Fruit fly (Drosophila melanogaster) whole organism, wandering third instar larva: Measurements from ENCODE around the gene Spn28B.

Source experiments
- Abd-B ChIP-seq: fragments of >200 bp; optimal IDR thresholded peaks from 2 replicates; lab custom pipeline; 2017; ENCODE audit warnings: missing biosample characterization, missing genetic modification characterization
- CG32264 ChIP-seq: fragments of 200-800 bp; sonication (Bioruptor generic); optimal IDR thresholded peaks from 2 replicates; lab custom pipeline; 2016; ENCODE audit warnings: missing biosample characterization, missing genetic modification characterization
- CG9705 ChIP-seq: fragments of 200-800 bp; sonication (Bioruptor generic); optimal IDR thresholded peaks from 2 replicates; lab custom pipeline; 2018; ENCODE audit warnings: missing biosample characterization, mild to moderate bottlenecking, missing genetic modification characterization
- CrebA ChIP-seq: fragments of 200-800 bp; sonication (Bioruptor generic); optimal IDR thresholded peaks from 2 replicates; lab custom pipeline; 2016; ENCODE audit warnings: missing biosample characterization, mild to moderate bottlenecking, missing genetic modification characterization, borderline replicate concordance
- Dfd ChIP-seq: fragments of >200 bp; optimal IDR thresholded peaks from 2 replicates; lab custom pipeline; 2017; ENCODE audit warnings: missing biosample characterization, missing genetic modification characterization
- Dif ChIP-seq: fragments of 200-275, 200-300 bp; sonication (Bioruptor generic); optimal IDR thresholded peaks from 2 replicates; lab custom pipeline; 2018; ENCODE audit warnings: missing biosample characterization, missing genetic modification characterization; ENCODE audit not compliant: partially characterized antibody
- GATAd ChIP-seq: sonication (Bioruptor generic); optimal IDR thresholded peaks from 2 replicates; lab custom pipeline; 2016; ENCODE audit warnings: missing biosample characterization, missing genetic modification characterization
- HLH106 ChIP-seq: fragments of 200-800 bp; optimal IDR thresholded peaks from 3 replicates; lab custom pipeline; 2019; ENCODE audit warnings: missing biosample characterization, mild to moderate bottlenecking, missing genetic modification characterization, moderate library complexity
- Hnf4 ChIP-seq: fragments of 200-800 bp; sonication (Bioruptor generic); optimal IDR thresholded peaks from 2 replicates; lab custom pipeline; 2016; ENCODE audit warnings: missing biosample characterization, mild to moderate bottlenecking, missing genetic modification characterization
- Hr78 ChIP-seq: fragments of >200 bp; optimal IDR thresholded peaks from 2 replicates; lab custom pipeline; 2017; ENCODE audit warnings: missing biosample characterization, missing genetic modification characterization
- Hr83 ChIP-seq: fragments of 200-300 bp; sonication (Bioruptor generic); optimal IDR thresholded peaks from 2 replicates; lab custom pipeline; 2016; ENCODE audit warnings: missing biosample characterization, mild to moderate bottlenecking, missing genetic modification characterization, moderate library complexity; ENCODE audit not compliant: poor library complexity, severe bottlenecking
- Jra ChIP-seq: sonication (Bioruptor generic); optimal IDR thresholded peaks from 2 replicates; lab custom pipeline; 2016; ENCODE audit warnings: missing biosample characterization, missing genetic modification characterization
- Mio ChIP-seq: sonication (Bioruptor generic); optimal IDR thresholded peaks from 2 replicates; lab custom pipeline; 2016; ENCODE audit warnings: missing biosample characterization, missing genetic modification characterization
- Myc ChIP-seq: fragments of >200 bp; optimal IDR thresholded peaks from 2 replicates; lab custom pipeline; 2017
- N ChIP-seq: fragments of >200 bp; optimal IDR thresholded peaks from 2 replicates; lab custom pipeline; 2018; ENCODE audit warnings: missing biosample characterization, missing external identifiers, missing genetic modification characterization
- OdsH ChIP-seq: fragments of 200-800 bp; sonication (Bioruptor generic); optimal IDR thresholded peaks from 2 replicates; lab custom pipeline; 2016; ENCODE audit warnings: missing biosample characterization, mild to moderate bottlenecking, missing genetic modification characterization
- Rel ChIP-seq, 2 experiments: fragments of 200-800 bp; sonication (Bioruptor generic) in 1 of 2; optimal IDR thresholded peaks; 2 replicates in 1 of 2; 3 replicates in 1 of 2; lab custom pipeline; 2016 to 2019; ENCODE audit warnings: mild to moderate bottlenecking in 2 of 2, missing biosample characterization in 2 of 2, missing genetic modification characterization in 2 of 2, moderate library complexity in 1 of 2
- Sp1 ChIP-seq: fragments of 200-800 bp; sonication (Bioruptor generic); optimal IDR thresholded peaks from 3 replicates; lab custom pipeline; 2019; ENCODE audit warnings: missing biosample characterization, mild to moderate bottlenecking, missing genetic modification characterization, moderate library complexity
- Vsx2 ChIP-seq: fragments of 200-300, 225-300 bp; sonication (Bioruptor generic); optimal IDR thresholded peaks from 2 replicates; lab custom pipeline; 2018; ENCODE audit warnings: missing biosample characterization, missing genetic modification characterization; ENCODE audit not compliant: partially characterized antibody
- br ChIP-seq: fragments of 200-800 bp; sonication (Bioruptor generic); optimal IDR thresholded peaks from 2 replicates; lab custom pipeline; 2016; ENCODE audit warnings: missing biosample characterization, missing genetic modification characterization
- brk ChIP-seq: fragments of 200-800 bp; sonication (Bioruptor generic); optimal IDR thresholded peaks from 2 replicates; lab custom pipeline; 2016; ENCODE audit warnings: missing biosample characterization, mild to moderate bottlenecking, missing genetic modification characterization
- dl ChIP-seq, 2 experiments: fragments of 175-275, 200-275 bp in 1 of 2; fragments of 200-275 bp in 1 of 2; sonication (Bioruptor generic); optimal IDR thresholded peaks; lab custom pipeline; 2018; ENCODE audit warnings: mild to moderate bottlenecking in 2 of 2, missing biosample characterization in 2 of 2, missing genetic modification characterization in 2 of 2, moderate library complexity in 2 of 2; ENCODE audit not compliant: partially characterized antibody in 2 of 2, insufficient read depth in 1 of 2
- dmrt93B ChIP-seq: fragments of 200-800 bp; sonication (Bioruptor generic); optimal IDR thresholded peaks from 2 replicates; lab custom pipeline; 2018; ENCODE audit warnings: missing biosample characterization, mild to moderate bottlenecking, missing genetic modification characterization
- dsf ChIP-seq: sonication (Bioruptor generic); optimal IDR thresholded peaks from 2 replicates; lab custom pipeline; 2016; ENCODE audit warnings: missing biosample characterization, missing genetic modification characterization, borderline replicate concordance
- ey ChIP-seq: fragments of 200-800 bp; sonication (Bioruptor generic); optimal IDR thresholded peaks from 2 replicates; lab custom pipeline; 2016; ENCODE audit warnings: missing biosample characterization, missing genetic modification characterization
- foxo ChIP-seq, 2 experiments: fragments of 200-800 bp; sonication (Bioruptor generic); optimal IDR thresholded peaks; 2 replicates in 1 of 2; 3 replicates in 1 of 2; lab custom pipeline; 2016 to 2017; ENCODE audit warnings: missing biosample characterization in 2 of 2, missing genetic modification characterization in 2 of 2
- fru ChIP-seq: fragments of 200-800 bp; sonication (Bioruptor generic); optimal IDR thresholded peaks from 3 replicates; lab custom pipeline; 2016; ENCODE audit warnings: missing biosample characterization, mild to moderate bottlenecking, missing genetic modification characterization
- h ChIP-seq: fragments of 200-800 bp; sonication (Bioruptor generic); optimal IDR thresholded peaks from 3 replicates; lab custom pipeline; 2016; ENCODE audit warnings: missing biosample characterization, mild to moderate bottlenecking, missing genetic modification characterization
- jim ChIP-seq: fragments of 175-275, 200-325 bp; sonication (Bioruptor generic); optimal IDR thresholded peaks from 2 replicates; lab custom pipeline; 2016; ENCODE audit warnings: missing biosample characterization, mild to moderate bottlenecking, missing genetic modification characterization
- lola ChIP-seq: fragments of >200 bp; optimal IDR thresholded peaks from 2 replicates; lab custom pipeline; 2017; ENCODE audit warnings: missing biosample characterization, missing genetic modification characterization
- pan ChIP-seq: fragments of >200 bp; optimal IDR thresholded peaks from 2 replicates; lab custom pipeline; 2017
- psq ChIP-seq: fragments of 200-800 bp; sonication (Bioruptor generic); optimal IDR thresholded peaks from 3 replicates; lab custom pipeline; 2017; ENCODE audit warnings: missing biosample characterization, mild to moderate bottlenecking, missing genetic modification characterization, moderate library complexity
- rgr ChIP-seq: fragments of 200-800 bp; sonication (Bioruptor generic); optimal IDR thresholded peaks from 3 replicates; lab custom pipeline; 2016; ENCODE audit warnings: missing biosample characterization, mild to moderate bottlenecking, missing genetic modification characterization
- sage ChIP-seq: fragments of 200-800 bp; sonication (Bioruptor generic); optimal IDR thresholded peaks from 2 replicates; lab custom pipeline; 2016; ENCODE audit warnings: missing biosample characterization, mild to moderate bottlenecking, missing genetic modification characterization
- sv ChIP-seq: fragments of 200-800 bp; sonication (Bioruptor generic); optimal IDR thresholded peaks from 3 replicates; lab custom pipeline; 2016; ENCODE audit warnings: missing biosample characterization, missing genetic modification characterization
- tai ChIP-seq: sonication (Bioruptor generic); optimal IDR thresholded peaks from 2 replicates; lab custom pipeline; 2016; ENCODE audit warnings: missing biosample characterization, missing genetic modification characterization
- usp ChIP-seq: fragments of >200 bp; optimal IDR thresholded peaks from 2 replicates; lab custom pipeline; 2017; ENCODE audit warnings: missing biosample characterization, missing genetic modification characterization
- woc ChIP-seq: sonication (Bioruptor generic); optimal IDR thresholded peaks from 2 replicates; lab custom pipeline; 2016; ENCODE audit warnings: missing biosample characterization, mild to moderate bottlenecking, missing genetic modification characterization

The Spn28B gene

dm6 chr2L:7534917-7535316, 46.8 kb upstream of the Spn28B start:
- no peak for TF ChIP-seq Abd-B (GFP tag; lab: Kevin White, UChicago)
- peak; percentile 48 for TF ChIP-seq sv (GFP tag; lab: Kevin White, UChicago)
- no peak for TF ChIP-seq Dif (GFP tag; lab: Kevin White, UChicago)
- peak; percentile 86 for TF ChIP-seq rgr (GFP tag; lab: Kevin White, UChicago)
- TF ChIP-seq Hnf4, result peak; percentile 87
- peak; percentile 88 for TF ChIP-seq br (GFP tag; lab: Kevin White, UChicago)
- no peak for TF ChIP-seq lola (GFP tag; lab: Kevin White, UChicago)
- peak; percentile 87 for TF ChIP-seq h (GFP tag; lab: Kevin White, UChicago)
- peak; percentile 15 for TF ChIP-seq Mio (GFP tag; lab: Kevin White, UChicago)
- peak in 1 of 2 experiments; percentile 91 for TF ChIP-seq foxo (GFP tag; optimal IDR thresholded peaks at IDR 0.05; lab: Kevin White, UChicago)
- TF ChIP-seq HLH106 (tag; lab: Kevin White, UChicago), result peak; percentile 76
- TF ChIP-seq GATAd, result peak; percentile 5
- TF ChIP-seq pan, result no peak
- TF ChIP-seq CG9705 (GFP tag; lab: Kevin White, UChicago), result peak; percentile 72
- peak; percentile 89 for TF ChIP-seq tai (GFP tag; lab: Kevin White, UChicago)
- TF ChIP-seq Vsx2 (GFP tag; lab: Kevin White, UChicago), result no peak
- TF ChIP-seq Rel (GFP tag; optimal IDR thresholded peaks at IDR 0.05; lab: Kevin White, UChicago), result no peak
- peak; percentile 15 for TF ChIP-seq Rel (tag; optimal IDR thresholded peaks at IDR 0.05; lab: Kevin White, UChicago)
- no peak for TF ChIP-seq dl (GFP tag; optimal IDR thresholded peaks at IDR 0.05; lab: Kevin White, UChicago; ENCODE audit: insufficient read depth in 1 of 2, partially characterized antibody in 2 of 2)
- TF ChIP-seq OdsH, result peak; percentile 86
- TF ChIP-seq CrebA (GFP tag; lab: Kevin White, UChicago), result no peak
- TF ChIP-seq Myc, result peak; percentile 97
- peak; percentile 47 for TF ChIP-seq dsf (GFP tag; lab: Kevin White, UChicago)
- TF ChIP-seq psq (GFP tag; lab: Kevin White, UChicago), result peak; percentile 63
- TF ChIP-seq jim (GFP tag; lab: Kevin White, UChicago), result peak; percentile 80
- peak; percentile 68 for TF ChIP-seq dmrt93B (GFP tag; lab: Kevin White, UChicago)
- TF ChIP-seq Hr78 (GFP tag; lab: Kevin White, UChicago), result no peak
- no peak for TF ChIP-seq Dfd (GFP tag; lab: Kevin White, UChicago)
- no peak for TF ChIP-seq usp (GFP tag; lab: Kevin White, UChicago)
- TF ChIP-seq fru (GFP tag; lab: Kevin White, UChicago), result peak; percentile 80
- no peak for TF ChIP-seq CG32264 (GFP tag; lab: Kevin White, UChicago)
- TF ChIP-seq Sp1 (GFP tag; lab: Kevin White, UChicago), result peak; percentile 48
- peak; percentile 82 for TF ChIP-seq Jra (GFP tag; lab: Kevin White, UChicago)
- TF ChIP-seq brk (GFP tag; lab: Kevin White, UChicago), result peak; percentile 73
- peak; percentile 97 for TF ChIP-seq Hr83 (GFP tag; lab: Kevin White, UChicago)
- TF ChIP-seq sage, result no peak
- TF ChIP-seq ey (GFP tag; lab: Kevin White, UChicago), result peak; percentile 85
- peak; percentile 33 for TF ChIP-seq N (GFP tag; lab: Kevin White, UChicago)
- peak; percentile 7 for TF ChIP-seq woc

- TF ChIP-seq CrebA (GFP tag; lab: Kevin White, UChicago) (no peak), pan (no peak), ey (GFP tag; lab: Kevin White, UChicago) (no peak), psq (GFP tag; lab: Kevin White, UChicago) (no peak)
Observed at dm6 chr2L:7536332-7536731, 45.4 kb upstream of the Spn28B start.
